Worm (Caenorhabditis elegans): ENCODE measurements around the gene mrps-11.

mrps-11 gene

DNA sequence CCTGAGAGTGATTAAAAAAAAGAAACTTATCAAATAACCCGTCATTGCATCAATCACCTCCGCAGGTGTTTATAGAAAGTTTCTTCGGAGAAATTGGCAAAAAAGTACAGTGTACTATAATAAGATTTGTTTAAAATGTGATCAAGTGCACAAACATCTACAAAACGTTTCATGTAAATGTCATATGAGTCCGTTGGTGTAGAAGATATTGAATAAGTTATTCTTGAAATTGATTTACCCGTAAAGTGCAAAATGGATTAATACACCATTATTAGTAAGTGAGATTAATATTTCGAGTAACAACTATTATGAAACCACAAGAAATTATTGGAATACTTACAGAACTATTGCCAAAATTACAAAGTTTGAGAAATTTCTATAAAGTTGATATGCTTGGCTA is 36.7 kb upstream of the mrps-11 start (continued):
- TF ChIP-seq let-526 (GFP tag; IDR thresholded peaks at IDR 0.05) (no peak), sdz-38 (tag; optimal IDR thresholded peaks at IDR 0.05) (no peak), cebp-2 (GFP tag; IDR thresholded peaks at IDR 0.05) (no peak), tbx-9 (tag; optimal IDR thresholded peaks at IDR 0.05; ENCODE audit: borderline replicate concordance) (no peak), hmg-20 (GFP tag; IDR thresholded peaks at IDR 0.05) (no peak), mes-4 (tag; optimal IDR thresholded peaks at IDR 0.05) (no peak)

DNA sequence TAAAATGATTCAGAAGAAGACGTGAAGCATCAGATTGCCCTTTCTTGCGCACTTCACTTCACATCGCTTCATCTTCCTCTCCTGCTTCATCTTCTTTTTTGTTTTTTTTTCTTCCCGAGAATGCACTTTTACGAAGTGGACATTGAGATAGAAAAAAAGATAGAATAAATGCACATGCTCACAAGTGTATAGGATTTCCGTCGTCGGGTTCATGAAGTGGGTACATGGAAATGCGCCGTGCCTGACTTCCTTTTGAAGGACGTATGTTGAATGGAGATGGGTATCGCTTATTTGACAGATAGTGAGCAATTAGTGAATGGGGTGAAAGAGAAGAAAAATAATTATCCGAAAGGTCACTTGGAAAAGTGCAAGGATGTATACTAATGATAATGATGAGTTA is 35.7 kb upstream of the mrps-11 start:
- TF ChIP-seq ceh-27 (GFP tag; optimal IDR thresholded peaks at IDR 0.05) (no peak), B0019.2 (GFP tag; conservative IDR thresholded peaks at IDR 0.05) (no peak), somi-1 (GFP tag; optimal IDR thresholded peaks at IDR 0.05) (no peak), rpc-1 (optimal IDR thresholded peaks at IDR 0.05) (no peak), rpc-1 (tag; optimal IDR thresholded peaks at IDR 0.05) (no peak), let-607 (tag; optimal IDR thresholded peaks at IDR 0.05) (no peak), lag-1 (GFP tag; IDR thresholded peaks at IDR 0.05) (no peak), tlf-1 (GFP tag; optimal IDR thresholded peaks at IDR 0.05) (no peak), chd-7 (tag; optimal IDR thresholded peaks at IDR 0.05) (no peak), T07F8.4 (tag; optimal IDR thresholded peaks at IDR 0.05) (no peak), lir-1 (GFP tag; conservative IDR thresholded peaks at IDR 0.05) (no peak), fkh-3 (tag; optimal IDR thresholded peaks at IDR 0.05) (no peak), ceh-40 (GFP tag; IDR thresholded peaks at IDR 0.05) (no peak), cebp-1 (GFP tag; IDR thresholded peaks at IDR 0.05) (no peak), cebp-1 (tag; optimal IDR thresholded peaks at IDR 0.05) (no peak), C06A6.2 (GFP tag; conservative IDR thresholded peaks at IDR 0.05) (no peak), ztf-6 (GFP tag; IDR thresholded peaks at IDR 0.05) (no peak)

- peak; percentile 19 for TF ChIP-seq ceh-27 (GFP tag; optimal IDR thresholded peaks at IDR 0.05)
- TF ChIP-seq F57C9.4 (tag; optimal IDR thresholded peaks at IDR 0.05) = no peak
- TF ChIP-seq snpc-1.3 (tag; optimal IDR thresholded peaks at IDR 0.05; ENCODE audit: insufficient read depth) = no peak
- peak; percentile 55 for TF ChIP-seq nhr-80 (tag; optimal IDR thresholded peaks at IDR 0.05)
- TF ChIP-seq repo-1 (tag; optimal IDR thresholded peaks at IDR 0.05) = no peak
- no peak for TF ChIP-seq egrh-3 (GFP tag; IDR thresholded peaks at IDR 0.05)
- no peak for TF ChIP-seq madf-8 (GFP tag; conservative IDR thresholded peaks at IDR 0.05)
- no peak for TF ChIP-seq B0336.3 (GFP tag; IDR thresholded peaks at IDR 0.05)
- TF ChIP-seq ZK185.1 (tag; optimal IDR thresholded peaks at IDR 0.05; ENCODE audit: poor library complexity, severe bottlenecking) = no peak
- TF ChIP-seq sea-2 (GFP tag; IDR thresholded peaks at IDR 0.05) = no peak
- peak; percentile 82 for TF ChIP-seq hmg-1.2 (GFP tag; IDR thresholded peaks at IDR 0.05)
- no peak for TF ChIP-seq Y56A3A.18 (GFP tag; IDR thresholded peaks at IDR 0.05)
- TF ChIP-seq K12H6.12 (tag; optimal IDR thresholded peaks at IDR 0.05) = no peak
- TF ChIP-seq snpc-1.1 (tag; optimal IDR thresholded peaks at IDR 0.05; ENCODE audit: insufficient read depth) = no peak
- TF ChIP-seq dox-1 (GFP tag; IDR thresholded peaks at IDR 0.05) = no peak
Measured at ce11 chrV:12528919-12529318, 34.5 kb upstream of the mrps-11 start.

DNA sequence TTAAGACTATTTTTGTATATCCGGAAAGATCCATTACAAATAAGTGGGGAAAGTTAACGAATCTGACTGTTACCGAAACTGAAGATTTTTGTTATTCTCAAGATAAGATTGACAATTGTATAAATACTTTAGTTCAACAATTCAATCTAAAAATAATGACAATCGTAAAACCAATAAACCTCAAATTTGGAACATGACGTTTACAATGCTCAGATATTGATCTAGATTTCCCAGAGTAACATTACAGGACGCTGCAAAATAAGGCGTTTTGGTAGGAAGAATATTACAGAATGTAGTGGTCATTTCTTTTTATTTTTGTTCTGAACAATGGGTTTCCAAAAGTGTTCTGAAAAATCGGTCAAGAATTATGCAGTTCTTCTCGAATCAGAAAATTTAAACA is 32.3 kb upstream of the mrps-11 start, which contains the start of gene F45D3.1:
Gene F45D3.1, plus strand, starts transcription at position 301 of the 400 bp plus-strand sequence.
- TF ChIP-seq Y79H2A.3 (GFP tag; conservative IDR thresholded peaks at IDR 0.05) (no peak), F10E7.11 (tag; optimal IDR thresholded peaks at IDR 0.05) (no peak), lin-40 (tag; optimal IDR thresholded peaks at IDR 0.05) (no peak), fkh-3 (tag; optimal IDR thresholded peaks at IDR 0.05) (no peak), xnd-1 (tag; optimal IDR thresholded peaks at IDR 0.05) (no peak), snpc-1.3 (tag; optimal IDR thresholded peaks at IDR 0.05; ENCODE audit: insufficient read depth) (no peak), ceh-91 (GFP tag; IDR thresholded peaks at IDR 0.05) (no peak), repo-1 (tag; optimal IDR thresholded peaks at IDR 0.05) (no peak), let-607 (tag; optimal IDR thresholded peaks at IDR 0.05) (no peak), D2030.7 (GFP tag; IDR thresholded peaks at IDR 0.05) (no peak), hrde-1 (tag; optimal IDR thresholded peaks at IDR 0.05; ENCODE audit: borderline replicate concordance) (no peak), ama-1 (optimal IDR thresholded peaks at IDR 0.05) (no peak), ama-1 (GFP tag; optimal IDR thresholded peaks at IDR 0.05) (no peak), nhr-27 (tag; optimal IDR thresholded peaks at IDR 0.05) (no peak), bed-2 (GFP tag; IDR thresholded peaks at IDR 0.05) (no peak)
